Worm (Caenorhabditis elegans) whole organism, late embryonic: ENCODE measurements around the gene zag-1.

Experiments
- C38D4.7 ChIP-seq: fragments of 200-800 bp; sonication (Bioruptor generic); optimal IDR thresholded peaks from 2 replicates; lab custom pipeline; 2018; ENCODE audit warnings: mild to moderate bottlenecking, missing genetic modification characterization, moderate library complexity, missing compliant biosample characterization
- F13H6.1 ChIP-seq: sonication (generic microtip); optimal IDR thresholded peaks from 2 replicates; lab custom pipeline; 2016; ENCODE audit warnings: missing genetic modification characterization, missing compliant biosample characterization
- ceh-31 ChIP-seq: sonication (generic microtip); optimal IDR thresholded peaks from 2 replicates; lab custom pipeline; 2016; ENCODE audit warnings: missing genetic modification characterization, missing compliant biosample characterization
- che-1 ChIP-seq: sonication (generic microtip); optimal IDR thresholded peaks from 2 replicates; lab custom pipeline; 2016; ENCODE audit warnings: mild to moderate bottlenecking, missing genetic modification characterization, missing compliant biosample characterization
- dve-1 ChIP-seq: sonication (generic microtip); optimal IDR thresholded peaks from 2 replicates; lab custom pipeline; 2017; ENCODE audit warnings: antibody characterized with exemption, mild to moderate bottlenecking, missing genetic modification characterization, missing compliant biosample characterization
- pha-4 ChIP-seq: fragments of 150-350 bp; optimal IDR thresholded peaks from 2 replicates; lab custom pipeline; 2018; ENCODE audit warnings: missing biosample characterization, missing genetic modification reagents, missing genetic modification characterization
- pqm-1 ChIP-seq: sonication (generic microtip); optimal IDR thresholded peaks from 2 replicates; lab custom pipeline; 2016; ENCODE audit warnings: missing genetic modification characterization, missing compliant biosample characterization
- pros-1 ChIP-seq: fragments of 150-350 bp; optimal IDR thresholded peaks from 2 replicates; lab custom pipeline; 2014; ENCODE audit warnings: missing biosample characterization, missing genetic modification reagents, missing genetic modification characterization
- unc-3 ChIP-seq, 2 experiments: fragments of 200-800 bp in 1 of 2; sonication (Bioruptor generic) in 1 of 2; sonication (generic microtip) in 1 of 2; conservative IDR thresholded peaks in 1 of 2; optimal IDR thresholded peaks in 1 of 2; 2 replicates each; pipeline versions ENCODE4 v1.3.6 to Lab custom; 2016 to 2022; ENCODE audit warnings: missing compliant biosample characterization in 2 of 2, missing genetic modification characterization in 2 of 2, missing genetic modification reagents in 1 of 2

ce11 chrIV:3855543-3855942 is at the start of gene zag-1:
- no peak for TF ChIP-seq F13H6.1 (tag; lab: Kevin White, UChicago)
- no peak for TF ChIP-seq ceh-31
- TF ChIP-seq pha-4 (tag; lab: Kevin White, UChicago), result no peak
- TF ChIP-seq che-1 (tag; lab: Kevin White, UChicago), result no peak
- TF ChIP-seq C38D4.7 (GFP tag; lab: Kevin White, UChicago), result no peak
- no peak for TF ChIP-seq unc-3 (GFP tag; conservative IDR thresholded peaks at IDR 0.05; lab: Robert Waterston, UW)
- TF ChIP-seq unc-3 (tag; optimal IDR thresholded peaks at IDR 0.05; lab: Kevin White, UChicago), result no peak
- TF ChIP-seq pros-1 (tag; lab: Kevin White, UChicago), result no peak
- TF ChIP-seq pqm-1 (tag; lab: Kevin White, UChicago), result no peak
- TF ChIP-seq dve-1 (tag; lab: Kevin White, UChicago), result no peak
